Fruit fly (Drosophila melanogaster) whole organism: Measurements from ENCODE around the gene Cpr65Ay.

Source experiments
- CG8478 ChIP-seq: fragments of >200 bp; optimal IDR thresholded peaks from 2 replicates; lab custom pipeline; 2018; ENCODE audit warnings: inconsistent platforms
- Dll ChIP-seq: fragments of >200 bp; optimal IDR thresholded peaks from 2 replicates; lab custom pipeline; 2017
- EcR ChIP-seq, 2 experiments: fragments of >200 bp; optimal IDR thresholded peaks; 2 replicates each; lab custom pipeline; 2017; ENCODE audit warnings: missing biosample characterization in 2 of 2, missing genetic modification characterization in 2 of 2, missing genetic modification reagents in 2 of 2
- pan ChIP-seq: fragments of >200 bp; optimal IDR thresholded peaks from 2 replicates; lab custom pipeline; 2017
- psq ChIP-seq: fragments of >200 bp; optimal IDR thresholded peaks from 2 replicates; lab custom pipeline; 2017
- usp ChIP-seq: fragments of >200 bp; optimal IDR thresholded peaks from 2 replicates; lab custom pipeline; 2017; ENCODE audit warnings: missing biosample characterization, missing genetic modification characterization, mixed read lengths

Cpr65Ay gene

DNA sequence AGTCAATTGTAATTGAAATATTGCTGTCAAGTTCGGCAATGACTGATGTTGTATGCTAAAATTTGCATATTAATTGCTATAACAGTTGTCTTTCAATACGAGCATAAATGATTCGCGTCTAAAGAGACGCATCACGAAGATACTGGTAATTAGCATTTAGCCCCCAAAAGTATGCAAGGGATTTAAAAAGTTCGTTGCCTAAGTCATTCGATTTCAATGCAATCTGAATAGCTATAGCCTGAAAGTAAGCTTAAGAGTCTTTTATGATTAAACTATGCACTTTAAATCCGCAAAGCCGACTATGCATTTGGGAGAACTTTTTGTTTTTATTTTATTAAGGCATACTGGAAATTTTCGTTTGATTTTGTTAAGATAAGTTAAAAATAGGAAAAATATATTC is 28.8 kb downstream of the Cpr65Ay start:
- TF ChIP-seq pan (lab: Kevin White, UChicago) = no peak
- TF ChIP-seq Dll (lab: Kevin White, UChicago) = no peak

DNA sequence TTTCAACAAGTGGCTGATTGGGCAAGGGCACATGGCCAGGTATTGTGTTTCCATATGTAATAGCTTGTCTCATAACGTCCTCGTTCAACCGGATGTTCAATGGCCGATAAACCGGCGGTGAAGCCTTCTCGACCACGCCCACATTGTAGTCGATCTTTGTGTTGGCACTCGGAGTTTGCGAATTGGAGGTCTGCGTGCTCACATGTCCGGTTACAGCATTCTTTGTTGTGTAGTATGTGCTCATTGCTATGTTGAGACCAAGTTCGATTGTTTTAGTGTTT is 33.1 kb downstream of the Cpr65Ay start:
- no peak for TF ChIP-seq psq
- TF ChIP-seq Dll (lab: Kevin White, UChicago) = no peak
- TF ChIP-seq pan (lab: Kevin White, UChicago) = no peak
- TF ChIP-seq usp (GFP tag; lab: Kevin White, UChicago) = no peak
- TF ChIP-seq EcR (GFP tag; optimal IDR thresholded peaks at IDR 0.05; lab: Kevin White, UChicago) = no peak
- no peak for TF ChIP-seq CG8478 (lab: Kevin White, UChicago)

DNA sequence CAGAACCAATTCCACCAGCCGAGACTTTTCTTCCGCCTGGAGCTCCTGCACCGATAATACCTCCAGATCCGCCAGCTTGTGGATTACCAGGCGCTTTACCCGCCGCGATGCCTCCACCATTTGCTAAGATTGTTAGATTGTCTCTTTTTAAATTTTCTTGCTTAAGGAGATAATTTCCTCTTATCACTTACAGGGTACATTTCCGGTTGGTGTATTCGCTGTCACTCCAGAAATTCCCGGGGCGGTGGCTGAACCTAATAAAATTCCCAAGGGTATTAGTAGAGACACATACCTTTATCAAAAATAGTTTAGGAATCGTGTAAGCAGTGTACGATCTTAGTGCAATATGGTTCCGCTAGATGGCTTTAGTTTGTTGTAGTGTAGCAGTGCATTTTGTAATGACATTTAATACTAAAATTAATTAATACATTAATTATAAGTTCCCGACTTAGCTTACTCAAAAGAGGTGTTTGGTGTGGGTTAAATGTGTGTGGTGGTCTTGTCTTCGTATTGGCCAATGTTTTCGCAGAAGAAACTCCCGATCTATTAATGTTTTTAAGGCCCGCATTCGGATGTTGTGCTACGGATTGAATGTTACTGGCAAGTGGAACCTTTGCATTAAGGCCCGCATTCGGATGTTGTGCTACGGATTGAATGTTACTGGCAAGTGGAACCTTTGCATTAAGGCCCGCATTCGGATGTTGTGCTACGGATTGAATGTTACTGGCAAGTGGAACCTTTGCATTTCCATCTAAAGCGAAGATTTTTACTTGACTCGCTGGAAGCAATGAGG is 33.6 kb downstream of the Cpr65Ay start:
- TF ChIP-seq usp (GFP tag; lab: Kevin White, UChicago) (no peak), Dll (lab: Kevin White, UChicago) (no peak), CG8478 (lab: Kevin White, UChicago) (no peak), pan (lab: Kevin White, UChicago) (no peak), psq (no peak), EcR (GFP tag; optimal IDR thresholded peaks at IDR 0.05; lab: Kevin White, UChicago) (no peak)

DNA sequence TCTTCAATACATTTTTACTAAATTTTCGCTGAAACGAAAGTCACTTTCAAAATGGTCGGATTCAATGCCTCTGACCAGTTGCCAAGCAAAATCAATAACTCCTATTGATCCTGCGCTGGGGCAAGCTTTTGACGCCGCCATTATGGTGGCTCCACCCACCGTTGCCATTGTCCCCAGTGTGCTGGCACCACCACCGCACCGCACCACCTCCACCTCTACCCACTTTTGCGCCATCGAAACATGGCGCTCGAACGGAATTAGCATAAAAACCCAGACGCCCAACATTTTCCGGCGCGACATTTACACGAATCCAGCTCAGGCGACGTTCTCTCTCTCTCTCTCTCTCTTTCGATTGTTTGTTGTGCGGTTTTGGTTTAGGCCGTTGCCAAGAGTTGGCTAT is 41.5 kb downstream of the Cpr65Ay start:
- TF ChIP-seq psq (no peak), usp (GFP tag; lab: Kevin White, UChicago) (no peak), Dll (lab: Kevin White, UChicago) (no peak), EcR (GFP tag; optimal IDR thresholded peaks at IDR 0.05; lab: Kevin White, UChicago) (no peak), pan (lab: Kevin White, UChicago) (no peak), CG8478 (lab: Kevin White, UChicago) (no peak)

dm6 chr3L:6115505-6115904 is 42.9 kb downstream of the Cpr65Ay start:
- no peak for TF ChIP-seq psq
- no peak for TF ChIP-seq pan (lab: Kevin White, UChicago)
- no peak for TF ChIP-seq CG8478 (lab: Kevin White, UChicago)
- TF ChIP-seq usp (GFP tag; lab: Kevin White, UChicago) = no peak
- no peak for TF ChIP-seq EcR (GFP tag; optimal IDR thresholded peaks at IDR 0.05; lab: Kevin White, UChicago)
- TF ChIP-seq Dll (lab: Kevin White, UChicago) = no peak

DNA sequence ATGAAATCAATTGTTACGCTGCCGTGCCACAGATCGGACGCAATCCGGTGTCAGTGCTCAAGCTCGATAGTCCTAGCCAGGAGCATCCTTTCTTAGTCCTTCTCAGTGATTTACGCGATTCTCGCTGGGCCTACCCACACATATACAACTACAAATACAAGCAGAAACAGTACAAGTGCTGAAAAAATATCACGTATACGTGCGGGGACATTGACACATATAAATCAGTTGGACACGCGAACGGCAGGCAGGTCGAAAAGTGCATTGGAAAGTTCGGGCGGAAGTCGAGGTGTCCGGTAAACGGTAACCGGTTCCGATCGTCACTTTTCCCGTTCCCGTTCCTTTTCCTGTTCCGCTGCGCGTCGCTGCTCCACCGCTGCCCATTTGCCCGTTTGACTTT is 47.0 kb downstream of the Cpr65Ay start:
- no peak for TF ChIP-seq EcR (GFP tag; optimal IDR thresholded peaks at IDR 0.05; lab: Kevin White, UChicago)
- no peak for TF ChIP-seq CG8478 (lab: Kevin White, UChicago)
- TF ChIP-seq usp (GFP tag; lab: Kevin White, UChicago) = no peak
- TF ChIP-seq Dll (lab: Kevin White, UChicago) = no peak
- no peak for TF ChIP-seq psq
- TF ChIP-seq pan (lab: Kevin White, UChicago) = no peak

DNA sequence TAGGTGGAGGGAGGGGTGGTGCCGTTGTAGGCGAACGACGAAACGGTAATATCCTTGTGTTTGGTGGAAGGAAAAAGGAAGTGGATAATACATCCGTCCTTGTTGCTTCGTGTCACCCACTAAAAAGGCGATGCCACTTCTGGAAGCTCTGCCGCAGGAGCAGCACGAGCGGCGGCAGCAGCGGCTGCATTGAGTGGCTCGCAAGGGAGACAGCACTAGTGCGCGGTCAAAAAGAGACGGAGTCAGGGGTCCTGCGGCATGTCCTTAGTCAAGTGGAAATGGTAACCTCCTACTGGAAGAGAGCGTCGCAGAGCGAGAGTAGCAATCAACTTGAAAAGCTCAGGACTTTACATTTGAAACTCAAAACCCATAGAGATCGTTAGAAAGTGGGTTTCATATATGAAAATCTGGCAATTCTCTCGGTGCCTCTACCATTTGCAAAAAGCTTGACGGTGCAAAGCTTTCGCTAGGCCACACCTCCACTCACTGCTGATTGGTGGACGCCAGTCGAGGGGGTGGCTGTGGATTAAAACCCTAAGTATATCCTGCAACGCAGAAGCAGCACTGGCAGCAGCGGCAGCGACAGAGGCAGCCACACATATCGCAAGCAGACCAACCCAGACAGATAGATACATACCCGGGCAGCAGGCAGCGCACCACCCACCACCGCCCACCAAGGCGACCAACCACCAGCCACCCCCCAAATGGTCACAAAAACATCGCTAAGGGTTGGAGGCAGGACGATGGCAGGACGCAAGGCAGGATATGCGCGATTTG is 47.6 kb downstream of the Cpr65Ay start:
- TF ChIP-seq CG8478 (lab: Kevin White, UChicago) = no peak
- TF ChIP-seq psq = no peak
- TF ChIP-seq EcR (GFP tag; optimal IDR thresholded peaks at IDR 0.05; lab: Kevin White, UChicago) = no peak
- no peak for TF ChIP-seq pan (lab: Kevin White, UChicago)
- TF ChIP-seq usp (GFP tag; lab: Kevin White, UChicago) = no peak
- TF ChIP-seq Dll (lab: Kevin White, UChicago) = no peak

dm6 chr3L:6108264-6109060 is 50.0 kb downstream of the Cpr65Ay start:
- TF ChIP-seq psq = no peak
